Worm (Caenorhabditis elegans): ENCODE measurements around the gene sra-12.

- TF ChIP-seq nhr-12 (tag; optimal IDR thresholded peaks at IDR 0.05) = no peak
- no peak for TF ChIP-seq nhr-76 (tag; optimal IDR thresholded peaks at IDR 0.05)
- no peak for TF ChIP-seq bed-3 (GFP tag; optimal IDR thresholded peaks at IDR 0.05)
- no peak for TF ChIP-seq elt-1 (tag; optimal IDR thresholded peaks at IDR 0.05; ENCODE audit: borderline replicate concordance, insufficient read depth)
- no peak for TF ChIP-seq snpc-4 (tag; optimal IDR thresholded peaks at IDR 0.05)
- peak; percentile 13 for TF ChIP-seq unc-62 (GFP tag; optimal IDR thresholded peaks at IDR 0.05)
Observed at ce11 chrII:10867219-10867618, 37.1 kb downstream of the sra-12 start.
